Fruit fly (Drosophila melanogaster): Measurements from ENCODE around the gene CG14042.

The CG14042 gene

DNA sequence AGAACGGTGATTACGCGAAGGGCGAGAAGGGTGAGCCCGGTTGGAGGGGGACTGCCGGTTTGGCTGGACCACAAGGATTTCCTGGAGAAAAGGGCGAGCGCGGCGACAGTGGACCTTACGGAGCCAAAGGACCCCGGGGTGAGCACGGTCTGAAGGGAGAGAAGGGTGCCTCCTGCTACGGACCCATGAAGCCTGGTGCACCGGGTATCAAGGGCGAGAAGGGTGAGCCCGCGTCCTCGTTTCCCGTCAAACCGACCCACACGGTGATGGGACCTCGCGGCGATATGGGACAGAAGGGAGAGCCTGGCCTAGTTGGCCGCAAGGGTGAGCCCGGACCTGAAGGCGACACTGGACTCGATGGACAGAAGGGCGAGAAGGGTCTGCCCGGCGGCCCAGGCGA is 6.1 kb upstream of the CG14042 start:
- TF ChIP-seq CG12605 (GFP tag; IDR thresholded peaks at IDR 0.05) (no peak), CG13204 (GFP tag; optimal IDR thresholded peaks at IDR 0.05) (no peak), Ets98B (GFP tag; IDR thresholded peaks at IDR 0.05) (no peak), CG9948 (tag; optimal IDR thresholded peaks at IDR 0.05) (no peak), CG15710 (tag; optimal IDR thresholded peaks at IDR 0.05) (no peak), CG17806 (tag; optimal IDR thresholded peaks at IDR 0.05) (no peak), Pif1B (GFP tag; optimal IDR thresholded peaks at IDR 0.05) (no peak), CG4496 (GFP tag; IDR thresholded peaks at IDR 0.05) (no peak), CG14655 (GFP tag; optimal IDR thresholded peaks at IDR 0.05) (no peak)

DNA sequence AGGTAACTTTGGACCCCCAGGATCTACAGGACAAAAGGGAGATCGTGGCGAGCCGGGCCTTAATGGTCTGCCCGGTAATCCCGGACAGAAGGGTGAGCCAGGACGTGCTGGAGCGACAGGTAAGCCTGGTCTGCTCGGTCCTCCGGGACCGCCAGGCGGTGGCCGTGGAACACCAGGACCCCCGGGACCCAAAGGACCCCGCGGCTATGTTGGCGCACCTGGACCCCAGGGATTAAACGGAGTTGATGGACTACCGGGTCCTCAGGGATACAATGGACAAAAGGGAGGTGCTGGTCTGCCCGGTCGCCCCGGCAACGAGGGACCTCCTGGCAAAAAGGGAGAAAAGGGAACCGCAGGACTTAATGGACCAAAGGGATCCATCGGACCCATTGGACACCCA is 5.6 kb upstream of the CG14042 start:
- TF ChIP-seq fd96Ca (GFP tag; IDR thresholded peaks at IDR 0.05) = no peak
- no peak for TF ChIP-seq rn (GFP tag; IDR thresholded peaks at IDR 0.05)
- TF ChIP-seq CG14655 (GFP tag; optimal IDR thresholded peaks at IDR 0.05) = no peak
- no peak for TF ChIP-seq Ets98B (GFP tag; IDR thresholded peaks at IDR 0.05)
- TF ChIP-seq CG13204 (GFP tag; optimal IDR thresholded peaks at IDR 0.05) = no peak
- no peak for TF ChIP-seq CG8301 (tag; optimal IDR thresholded peaks at IDR 0.05)
- no peak for TF ChIP-seq CG10348 (GFP tag; IDR thresholded peaks at IDR 0.05)
- TF ChIP-seq CG32121 (GFP tag; IDR thresholded peaks at IDR 0.05) = no peak
- no peak for TF ChIP-seq Snoo (tag; optimal IDR thresholded peaks at IDR 0.05)
- no peak for TF ChIP-seq CG12605 (GFP tag; IDR thresholded peaks at IDR 0.05)
- no peak for TF ChIP-seq EcR (GFP tag; optimal IDR thresholded peaks at IDR 0.05)
- TF ChIP-seq Pif1B (GFP tag; optimal IDR thresholded peaks at IDR 0.05) = no peak
- no peak for TF ChIP-seq gl (tag; optimal IDR thresholded peaks at IDR 0.05)
- TF ChIP-seq CG4496 (GFP tag; IDR thresholded peaks at IDR 0.05) = no peak
- no peak for TF ChIP-seq CG8159 (tag; optimal IDR thresholded peaks at IDR 0.05)
- TF ChIP-seq CG15710 (tag; optimal IDR thresholded peaks at IDR 0.05) = no peak
- TF ChIP-seq Pif1A (GFP tag; optimal IDR thresholded peaks at IDR 0.05) = no peak

DNA sequence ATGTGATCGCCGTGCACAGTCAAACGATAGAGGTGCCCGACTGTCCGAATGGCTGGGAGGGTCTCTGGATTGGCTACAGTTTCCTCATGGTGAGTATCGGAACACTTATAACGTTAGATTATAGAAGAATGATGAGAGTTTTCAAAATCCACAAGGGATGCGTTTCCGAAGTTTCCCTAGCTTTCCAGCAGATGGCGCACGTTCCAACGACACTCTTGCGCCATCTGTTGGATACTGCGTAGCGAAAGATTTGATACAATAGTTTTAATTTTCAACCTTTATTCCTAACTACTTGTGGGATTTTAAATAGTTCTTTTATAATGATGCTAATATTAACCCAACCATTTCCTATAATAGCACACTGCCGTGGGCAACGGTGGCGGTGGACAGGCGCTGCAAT is 1.4 kb upstream of the CG14042 start:
- TF ChIP-seq rn (GFP tag; IDR thresholded peaks at IDR 0.05) (no peak), EcR (GFP tag; optimal IDR thresholded peaks at IDR 0.05) (no peak), CG4496 (GFP tag; IDR thresholded peaks at IDR 0.05) (no peak), Pif1A (GFP tag; optimal IDR thresholded peaks at IDR 0.05) (no peak), fd96Ca (GFP tag; IDR thresholded peaks at IDR 0.05) (no peak), CG13204 (GFP tag; optimal IDR thresholded peaks at IDR 0.05) (no peak), gl (tag; optimal IDR thresholded peaks at IDR 0.05) (no peak), CG17806 (tag; optimal IDR thresholded peaks at IDR 0.05) (no peak), CG32121 (GFP tag; IDR thresholded peaks at IDR 0.05) (no peak), Pif1B (GFP tag; optimal IDR thresholded peaks at IDR 0.05) (no peak), CG15710 (tag; optimal IDR thresholded peaks at IDR 0.05) (no peak), CG10348 (GFP tag; IDR thresholded peaks at IDR 0.05) (no peak), Ets98B (GFP tag; IDR thresholded peaks at IDR 0.05) (no peak), CG8159 (tag; optimal IDR thresholded peaks at IDR 0.05) (no peak), D1 (tag; optimal IDR thresholded peaks at IDR 0.05) (no peak), CG14655 (GFP tag; optimal IDR thresholded peaks at IDR 0.05) (no peak), CG8301 (tag; optimal IDR thresholded peaks at IDR 0.05) (no peak)

DNA sequence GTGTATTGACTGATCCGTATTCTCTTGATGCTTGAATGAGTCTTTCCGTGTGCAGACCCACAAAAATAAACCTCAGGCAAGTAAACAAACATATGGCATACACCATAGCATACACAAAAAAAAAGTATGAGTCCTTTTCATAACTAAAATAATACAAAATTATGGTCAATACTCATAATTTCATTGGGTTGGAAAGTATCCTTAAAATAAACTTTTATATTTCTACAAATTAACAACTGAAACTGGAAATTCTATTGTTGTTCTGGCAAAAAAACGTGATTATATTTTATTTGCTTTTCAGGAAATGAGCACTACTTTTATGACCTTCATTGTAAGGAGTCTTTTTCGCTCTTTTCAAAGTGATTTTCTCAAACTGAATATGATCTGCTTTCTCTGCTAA is 4.6 kb downstream of the CG14042 start:
- TF ChIP-seq CG8159 (tag; optimal IDR thresholded peaks at IDR 0.05) (peak; percentile 14), Pif1A (GFP tag; optimal IDR thresholded peaks at IDR 0.05) (no peak)

DNA sequence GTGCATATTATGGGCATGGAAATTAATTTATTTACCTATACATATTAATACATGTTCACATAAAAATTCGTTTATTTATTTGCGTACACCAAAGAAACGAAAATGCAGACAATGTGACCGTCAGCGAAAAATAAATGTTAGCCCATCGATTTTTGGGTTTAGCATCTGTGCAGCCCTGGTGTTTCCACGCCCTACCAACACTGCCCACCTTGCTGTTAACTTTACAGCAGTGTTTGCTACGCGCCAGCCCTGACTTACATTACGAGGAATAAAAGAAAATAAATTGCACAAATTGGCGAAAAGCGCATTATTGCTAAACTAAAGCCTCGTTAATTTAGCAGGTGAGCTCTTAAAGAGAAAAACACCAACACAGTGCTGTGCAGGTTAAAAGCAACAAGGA is 5.5 kb downstream of the CG14042 start, which contains the start of the genes CG33995, CG44000 and CG44001:
Gene CG33995 (plus strand): TSS at position 228 of the 400 bp plus-strand sequence.
Gene CG44000 (plus strand): TSS at position 228 of the 400 bp plus-strand sequence.
Gene CG44001 (plus strand): TSS at position 228 of the 400 bp plus-strand sequence.
- TF ChIP-seq Pif1A (GFP tag; optimal IDR thresholded peaks at IDR 0.05) (peak; percentile 7), CG4496 (GFP tag; IDR thresholded peaks at IDR 0.05) (peak; percentile 41; the same call in 2 of the 3 replicates), CG32121 (GFP tag; IDR thresholded peaks at IDR 0.05) (no peak), Snoo (tag; optimal IDR thresholded peaks at IDR 0.05) (peak; percentile 6), CG10348 (GFP tag; IDR thresholded peaks at IDR 0.05) (no peak), fd96Ca (GFP tag; IDR thresholded peaks at IDR 0.05) (0 out of 3 replicates have a peak, but pooled peaks have one; percentile 43), Ets98B (GFP tag; IDR thresholded peaks at IDR 0.05) (peak; percentile 5), CG9948 (tag; optimal IDR thresholded peaks at IDR 0.05) (no peak), CG15710 (tag; optimal IDR thresholded peaks at IDR 0.05) (peak; percentile 18), CG8159 (tag; optimal IDR thresholded peaks at IDR 0.05) (peak; percentile 32), CG14655 (GFP tag; optimal IDR thresholded peaks at IDR 0.05) (peak; percentile 1), D1 (tag; optimal IDR thresholded peaks at IDR 0.05) (peak; percentile 3), CG17806 (tag; optimal IDR thresholded peaks at IDR 0.05) (no peak), Pif1B (GFP tag; optimal IDR thresholded peaks at IDR 0.05) (peak; percentile 0)

DNA sequence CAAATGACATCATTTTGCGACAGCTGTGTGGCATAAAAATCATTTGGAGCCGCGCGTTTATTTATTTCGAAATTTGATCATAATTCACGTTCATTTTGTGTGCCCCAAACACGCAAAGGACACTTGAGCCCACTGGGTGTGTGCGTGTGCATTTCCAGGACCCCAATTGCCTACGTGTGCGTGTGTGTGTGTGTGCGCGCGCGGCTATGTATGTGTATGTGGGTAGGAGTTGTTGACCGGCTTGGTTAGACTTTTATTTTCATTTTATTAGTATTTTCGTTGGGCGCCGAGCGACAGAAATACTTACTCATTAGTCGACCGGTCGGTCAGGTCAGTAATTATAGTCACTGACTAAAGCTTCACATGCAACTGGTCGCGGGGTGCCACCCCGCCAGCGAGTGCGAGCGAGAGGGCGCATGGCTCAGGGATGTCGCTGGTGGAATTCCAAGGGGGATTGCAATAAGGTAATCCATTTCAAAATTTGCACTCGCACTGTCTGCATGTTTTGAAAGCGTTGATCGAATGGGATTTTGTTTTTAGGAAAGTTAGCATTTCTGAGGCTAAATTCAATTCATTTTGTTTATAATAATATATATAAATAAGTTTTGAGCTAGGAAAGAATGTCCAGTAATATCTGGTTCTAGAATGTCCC is 6.1 kb downstream of the CG14042 start:
- peak; percentile 27 for TF ChIP-seq CG34367 (tag; optimal IDR thresholded peaks at IDR 0.05)
- peak; percentile 60 for TF ChIP-seq CG8301 (tag; optimal IDR thresholded peaks at IDR 0.05)
- TF ChIP-seq CG8159 (tag; optimal IDR thresholded peaks at IDR 0.05) = peak; percentile 51
- TF ChIP-seq Pif1A (GFP tag; optimal IDR thresholded peaks at IDR 0.05) = peak; percentile 80
- TF ChIP-seq CG17806 (tag; optimal IDR thresholded peaks at IDR 0.05) = peak; percentile 61
- peak; percentile 66 for TF ChIP-seq Pif1B (GFP tag; optimal IDR thresholded peaks at IDR 0.05)
- TF ChIP-seq CG12605 (GFP tag; IDR thresholded peaks at IDR 0.05) = peak; percentile 68
- peak; percentile 87 for TF ChIP-seq EcR (GFP tag; optimal IDR thresholded peaks at IDR 0.05)
- peak; percentile 27 for TF ChIP-seq gl (tag; optimal IDR thresholded peaks at IDR 0.05)
- peak; percentile 60 for TF ChIP-seq CG9948 (tag; optimal IDR thresholded peaks at IDR 0.05)
- peak; percentile 88 for TF ChIP-seq CG4496 (GFP tag; IDR thresholded peaks at IDR 0.05)
- no peak for TF ChIP-seq rn (GFP tag; IDR thresholded peaks at IDR 0.05)
- peak; percentile 87 for TF ChIP-seq fd96Ca (GFP tag; IDR thresholded peaks at IDR 0.05)
- TF ChIP-seq CG14655 (GFP tag; optimal IDR thresholded peaks at IDR 0.05) = peak; percentile 79
- peak; percentile 61 for TF ChIP-seq CG15710 (tag; optimal IDR thresholded peaks at IDR 0.05)
- peak; percentile 82 for TF ChIP-seq Ets98B (GFP tag; IDR thresholded peaks at IDR 0.05)
- TF ChIP-seq D1 (tag; optimal IDR thresholded peaks at IDR 0.05) = no peak
- peak; percentile 82 for TF ChIP-seq CG32121 (GFP tag; IDR thresholded peaks at IDR 0.05)
- TF ChIP-seq Snoo (tag; optimal IDR thresholded peaks at IDR 0.05) = peak; percentile 46
- peak; percentile 40 for TF ChIP-seq CG13204 (GFP tag; optimal IDR thresholded peaks at IDR 0.05)
- 0 out of 2 replicates have a peak, but pooled peaks have one; percentile 36 for TF ChIP-seq CG10348 (GFP tag; IDR thresholded peaks at IDR 0.05)

Measured in whole organism, pupa.